Fruit fly (Drosophila melanogaster) whole organism, embryonic: ENCODE data around the gene Cubn.

Experiments
- CG10209 ChIP-seq: fragments of 200-800 bp; sonication (Bioruptor generic); optimal IDR thresholded peaks from 3 replicates; lab custom pipeline; 2017; ENCODE audit warnings: missing biosample characterization, mild to moderate bottlenecking, missing genetic modification characterization, missing genetic modification reagents
- CG10267 ChIP-seq: fragments of 200-800 bp; sonication (Bioruptor generic); optimal IDR thresholded peaks from 2 replicates; lab custom pipeline; 2018; ENCODE audit warnings: missing biosample characterization, mild to moderate bottlenecking, missing genetic modification characterization, moderate library complexity
- CG10979 ChIP-seq: fragments of 200-800 bp; sonication (Bioruptor generic); optimal IDR thresholded peaks from 2 replicates; lab custom pipeline; 2018; ENCODE audit warnings: missing biosample characterization, mild to moderate bottlenecking, missing genetic modification characterization, moderate library complexity
- CG11456 ChIP-seq: fragments of 200-800 bp; sonication (Bioruptor generic); IDR thresholded peaks from 3 replicates; pipeline ENCODE4 v1.3.6; 2022; ENCODE audit warnings: missing biosample characterization, missing genetic modification characterization
- CG11695 ChIP-seq: fragments of 200-800 bp; sonication (Bioruptor generic); IDR thresholded peaks from 3 replicates; pipeline ENCODE4 v1.3.6; 2022; ENCODE audit warnings: missing biosample characterization, missing genetic modification characterization
- CG11696 ChIP-seq: fragments of 200-800 bp; sonication (Bioruptor generic); IDR thresholded peaks from 2 replicates; pipeline ENCODE4 v1.3.6; 2022; ENCODE audit warnings: missing biosample characterization, missing genetic modification characterization
- CG12071 ChIP-seq: fragments of 200-800 bp; sonication (Bioruptor generic); optimal IDR thresholded peaks from 3 replicates; lab custom pipeline; 2018; ENCODE audit warnings: missing biosample characterization, mild to moderate bottlenecking, missing genetic modification characterization
- CG12659 ChIP-seq: fragments of 200-800 bp; sonication (Bioruptor generic); optimal IDR thresholded peaks from 3 replicates; lab custom pipeline; 2017; ENCODE audit warnings: mild to moderate bottlenecking, missing biosample characterization, missing genetic modification reagents, missing genetic modification characterization
- CG13894 ChIP-seq: fragments of 200-800 bp; sonication (Bioruptor generic); optimal IDR thresholded peaks from 3 replicates; lab custom pipeline; 2018; ENCODE audit warnings: missing biosample characterization, mild to moderate bottlenecking, missing genetic modification characterization, moderate library complexity
- CG14441 ChIP-seq: fragments of 200-800 bp; sonication (Bioruptor generic); IDR thresholded peaks from 2 replicates; pipeline ENCODE4 v1.3.6; 2022; ENCODE audit warnings: missing biosample characterization, missing genetic modification characterization
- CG16815 ChIP-seq: fragments of 200-800 bp; sonication (Bioruptor generic); optimal IDR thresholded peaks from 3 replicates; lab custom pipeline; 2017; ENCODE audit warnings: missing biosample characterization, mild to moderate bottlenecking, missing genetic modification characterization
- CG17385 ChIP-seq: fragments of 200-800 bp; sonication (Bioruptor generic); optimal IDR thresholded peaks from 3 replicates; lab custom pipeline; 2018; ENCODE audit warnings: missing biosample characterization, mild to moderate bottlenecking, missing genetic modification characterization
- CG18262 ChIP-seq: fragments of 200-800 bp; optimal IDR thresholded peaks from 3 replicates; lab custom pipeline; 2019; ENCODE audit warnings: missing biosample characterization, mild to moderate bottlenecking, missing genetic modification characterization, moderate library complexity
- CG18619 ChIP-seq: fragments of 200-800 bp; sonication (Bioruptor generic); optimal IDR thresholded peaks from 3 replicates; lab custom pipeline; 2017; ENCODE audit warnings: missing biosample characterization, mild to moderate bottlenecking, missing genetic modification characterization
- CG2116 ChIP-seq: fragments of 200-800 bp; sonication (Bioruptor generic); optimal IDR thresholded peaks from 3 replicates; lab custom pipeline; 2018; ENCODE audit warnings: missing biosample characterization, mild to moderate bottlenecking, missing genetic modification characterization
- CG2678 ChIP-seq: fragments of 200-800 bp; sonication (Bioruptor generic); optimal IDR thresholded peaks from 3 replicates; lab custom pipeline; 2019; ENCODE audit warnings: missing biosample characterization, mild to moderate bottlenecking, missing genetic modification characterization, moderate library complexity
- CG33557 ChIP-seq: fragments of 200-800 bp; sonication (Bioruptor generic); optimal IDR thresholded peaks from 2 replicates; lab custom pipeline; 2019; ENCODE audit warnings: missing biosample characterization, mild to moderate bottlenecking, missing genetic modification characterization, moderate library complexity
- CG4404 ChIP-seq: fragments of 200-800 bp; sonication (Bioruptor generic); IDR thresholded peaks from 2 replicates; pipeline ENCODE4 v1.3.6; 2022; ENCODE audit warnings: missing biosample characterization, missing genetic modification characterization
- CG4424 ChIP-seq: fragments of 200-800 bp; sonication (Bioruptor generic); optimal IDR thresholded peaks from 3 replicates; lab custom pipeline; 2016; ENCODE audit warnings: missing biosample characterization, missing genetic modification characterization
- CG5953 ChIP-seq: fragments of 200-800 bp; sonication (Bioruptor generic); IDR thresholded peaks from 2 replicates; pipeline ENCODE4 v1.3.6; 2022; ENCODE audit warnings: missing biosample characterization, missing genetic modification characterization
- CG7357 ChIP-seq: fragments of 200-800 bp; sonication (Bioruptor generic); IDR thresholded peaks from 3 replicates; pipeline ENCODE4 v1.3.6; 2022; ENCODE audit warnings: missing biosample characterization, missing genetic modification characterization
- CG9727 ChIP-seq: fragments of 200-800 bp; sonication (Bioruptor generic); optimal IDR thresholded peaks from 3 replicates; lab custom pipeline; 2017; ENCODE audit warnings: missing biosample characterization, mild to moderate bottlenecking, missing genetic modification characterization
- CHES-1-like ChIP-seq: fragments of 200-800 bp; sonication (Bioruptor generic); optimal IDR thresholded peaks from 2 replicates; lab custom pipeline; 2016; ENCODE audit warnings: missing biosample characterization, missing genetic modification characterization
- D ChIP-seq, 2 experiments: fragments of 200-800 bp in 1 of 2; fragments of >200 bp in 1 of 2; sonication (Bioruptor generic) in 1 of 2; optimal IDR thresholded peaks; 2 replicates in 1 of 2; 3 replicates in 1 of 2; lab custom pipeline; 2017; ENCODE audit warnings: mild to moderate bottlenecking in 1 of 2, missing biosample characterization in 1 of 2, missing genetic modification characterization in 1 of 2, missing genetic modification reagents in 1 of 2
- HLH54F ChIP-seq: fragments of 200-800 bp; sonication (Bioruptor generic); optimal IDR thresholded peaks from 3 replicates; lab custom pipeline; 2016; ENCODE audit warnings: missing biosample characterization, missing genetic modification characterization
- HmgD ChIP-seq: fragments of 200-800 bp; sonication (Bioruptor generic); optimal IDR thresholded peaks from 3 replicates; lab custom pipeline; 2016; ENCODE audit warnings: missing biosample characterization, missing genetic modification characterization
- NC2α ChIP-seq: fragments of 200-800 bp; sonication (Bioruptor generic); optimal IDR thresholded peaks from 2 replicates; lab custom pipeline; 2016; ENCODE audit warnings: missing biosample characterization, missing genetic modification characterization
- Nf-YB ChIP-seq: fragments of 200-800 bp; sonication (Bioruptor generic); optimal IDR thresholded peaks from 3 replicates; lab custom pipeline; 2019; ENCODE audit warnings: missing biosample characterization, mild to moderate bottlenecking, missing genetic modification characterization, moderate library complexity
- Side ChIP-seq: fragments of 200-800 bp; sonication (Bioruptor generic); optimal IDR thresholded peaks from 2 replicates; lab custom pipeline; 2016; ENCODE audit warnings: missing biosample characterization, missing genetic modification characterization
- Sin3A ChIP-seq: fragments of >200 bp; optimal IDR thresholded peaks from 2 replicates; lab custom pipeline; 2018
- ap ChIP-seq: fragments of 200-800 bp; sonication (Bioruptor generic); IDR thresholded peaks from 2 replicates; pipeline ENCODE4 v1.3.6; 2022; ENCODE audit warnings: missing biosample characterization, missing genetic modification characterization
- ase ChIP-seq: fragments of 200-800 bp; sonication (Bioruptor generic); IDR thresholded peaks from 3 replicates; pipeline ENCODE4 v1.3.6; 2022; ENCODE audit warnings: missing biosample characterization, missing genetic modification characterization
- br ChIP-seq: fragments of >200 bp; optimal IDR thresholded peaks from 2 replicates; lab custom pipeline; 2017
- croc ChIP-seq: fragments of 200-800 bp; sonication (Bioruptor generic); conservative IDR thresholded peaks from 3 replicates; pipeline ENCODE4 v1.3.6; 2022; ENCODE audit warnings: missing biosample characterization, missing genetic modification characterization
- gce ChIP-seq: fragments of 200-800 bp; sonication (Bioruptor generic); IDR thresholded peaks from 3 replicates; pipeline ENCODE4 v1.3.6; 2022; ENCODE audit warnings: missing biosample characterization, missing genetic modification characterization
- gcm ChIP-seq: fragments of 200-800 bp; sonication (Bioruptor generic); optimal IDR thresholded peaks from 2 replicates; lab custom pipeline; 2019; ENCODE audit warnings: missing biosample characterization, mild to moderate bottlenecking, missing genetic modification characterization, moderate library complexity
- gsb ChIP-seq: fragments of 200-800 bp; sonication (Bioruptor generic); IDR thresholded peaks from 2 replicates; pipeline ENCODE4 v1.3.6; 2022; ENCODE audit warnings: missing biosample characterization, missing genetic modification characterization
- ind ChIP-seq: fragments of 200-800 bp; sonication (Bioruptor generic); optimal IDR thresholded peaks from 3 replicates; lab custom pipeline; 2016; ENCODE audit warnings: missing biosample characterization, missing genetic modification characterization
- maf-S ChIP-seq: fragments of 200-800 bp; sonication (Bioruptor generic); optimal IDR thresholded peaks from 2 replicates; lab custom pipeline; 2016; ENCODE audit warnings: missing biosample characterization, missing genetic modification characterization
- mld ChIP-seq: fragments of 200-800 bp; sonication (Bioruptor generic); IDR thresholded peaks from 3 replicates; pipeline ENCODE4 v1.3.6; 2022; ENCODE audit warnings: missing biosample characterization, missing genetic modification characterization; ENCODE audit not compliant: partially characterized antibody
- ranshi ChIP-seq: fragments of 200-800 bp; sonication (Bioruptor generic); IDR thresholded peaks from 2 replicates; pipeline ENCODE4 v1.3.6; 2022; ENCODE audit warnings: missing biosample characterization, missing genetic modification characterization
- scrt ChIP-seq: fragments of 200-800 bp; sonication (Bioruptor generic); optimal IDR thresholded peaks from 2 replicates; lab custom pipeline; 2018; ENCODE audit warnings: missing biosample characterization, mild to moderate bottlenecking, missing genetic modification characterization, moderate library complexity
- sens-2 ChIP-seq: fragments of 200-800 bp; sonication (Bioruptor generic); IDR thresholded peaks from 2 replicates; pipeline ENCODE4 v1.3.6; 2022; ENCODE audit warnings: missing biosample characterization, missing genetic modification characterization
- slp2 ChIP-seq: fragments of 200-800 bp; sonication (Bioruptor generic); optimal IDR thresholded peaks from 2 replicates; lab custom pipeline; 2016; ENCODE audit warnings: missing biosample characterization, missing genetic modification characterization
- sr ChIP-seq: fragments of 200-800 bp; sonication (Bioruptor generic); IDR thresholded peaks from 3 replicates; pipeline ENCODE4 v1.3.6; 2022; ENCODE audit warnings: missing biosample characterization, missing genetic modification characterization
- tll ChIP-seq, 2 experiments: fragments of 200-800 bp in 1 of 2; fragments of >200 bp in 1 of 2; sonication (Bioruptor generic) in 1 of 2; optimal IDR thresholded peaks; 2 replicates each; lab custom pipeline; 2017 to 2019; ENCODE audit warnings: missing biosample characterization in 2 of 2, missing genetic modification characterization in 2 of 2, mild to moderate bottlenecking in 1 of 2, moderate library complexity in 1 of 2
- toy ChIP-seq: fragments of 200-800 bp; sonication (Bioruptor generic); IDR thresholded peaks from 2 replicates; pipeline ENCODE4 v1.3.6; 2022; ENCODE audit warnings: missing biosample characterization, missing genetic modification characterization
- vnd ChIP-seq: fragments of 200-800 bp; sonication (Bioruptor generic); IDR thresholded peaks from 3 replicates; pipeline ENCODE4 v1.3.6; 2022; ENCODE audit warnings: missing biosample characterization, missing genetic modification characterization; ENCODE audit not compliant: partially characterized antibody
- wdn ChIP-seq: fragments of 200-800 bp; sonication (Bioruptor generic); IDR thresholded peaks from 2 replicates; pipeline ENCODE4 v1.3.6; 2022; ENCODE audit warnings: missing biosample characterization, missing genetic modification characterization
- zen2 ChIP-seq: fragments of 200-800 bp; sonication (Bioruptor generic); IDR thresholded peaks from 3 replicates; pipeline ENCODE4 v1.3.6; 2022; ENCODE audit warnings: missing biosample characterization, missing genetic modification characterization; ENCODE audit not compliant: partially characterized antibody

Gene Cubn

DNA sequence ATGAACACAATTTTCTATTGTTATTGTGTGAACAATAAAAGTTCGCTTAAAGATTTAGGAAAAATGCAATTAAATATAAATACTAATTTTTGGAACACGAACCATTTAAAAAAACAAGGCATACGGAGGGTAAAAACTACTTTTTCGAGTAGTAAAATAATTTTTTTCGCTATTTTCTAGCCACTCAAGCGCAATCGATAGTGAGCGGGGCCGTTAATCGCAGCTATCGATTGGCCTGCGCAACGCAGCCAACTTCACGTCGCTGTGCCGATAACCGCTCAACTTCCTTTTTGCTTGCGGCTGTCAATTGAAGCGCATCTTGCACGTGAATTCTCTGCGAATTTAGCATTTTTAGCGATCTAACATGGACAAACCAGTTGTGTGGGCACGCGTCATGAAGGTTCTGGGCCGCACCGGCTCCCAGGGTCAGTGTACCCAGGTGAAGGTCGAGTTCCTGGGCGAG lies 16.7 kb downstream of the Cubn start, which contains the start of gene RpS28b (continued):
- TF ChIP-seq CG10979 (tag; lab: Kevin White, UChicago) (peak; percentile 51), CG11695 (peak; percentile 64; the same call in 1 of the 3 replicates), CG2678 (tag; lab: Kevin White, UChicago) (peak; percentile 62), gsb (GFP tag; lab: Robert Waterston, UW) (peak; percentile 84), CG11696 (GFP tag; lab: Robert Waterston, UW) (peak; percentile 77), CG12071 (GFP tag; lab: Kevin White, UChicago) (peak; percentile 95), CG10209 (GFP tag; lab: Kevin White, UChicago) (peak; percentile 92), CG4404 (GFP tag; lab: Robert Waterston, UW) (peak; percentile 71), sens-2 (GFP tag; lab: Robert Waterston, UW) (peak; percentile 92), CG9727 (GFP tag; lab: Kevin White, UChicago) (peak; percentile 91), ind (peak; percentile 66), slp2 (GFP tag; lab: Kevin White, UChicago) (peak; percentile 89), CG18619 (GFP tag; lab: Kevin White, UChicago) (peak; percentile 94), mld (peak; percentile 66; the same call in 2 of the 3 replicates), CG4424 (peak; percentile 83), toy (GFP tag; lab: Robert Waterston, UW) (peak; percentile 84; the same call in 1 of the 2 replicates), croc (GFP tag; lab: Robert Waterston, UW) (peak; percentile 76), ase (GFP tag; lab: Robert Waterston, UW) (peak; percentile 93), D (optimal IDR thresholded peaks at IDR 0.05; lab: Kevin White, UChicago) (no peak), D (GFP tag; optimal IDR thresholded peaks at IDR 0.05; lab: Kevin White, UChicago) (peak; percentile 81), wdn (GFP tag; lab: Robert Waterston, UW) (peak; percentile 75), CG5953 (GFP tag; lab: Robert Waterston, UW) (peak; percentile 95), sr (peak; percentile 95), CG33557 (GFP tag; lab: Kevin White, UChicago) (peak; percentile 80), HmgD (GFP tag; lab: Kevin White, UChicago) (peak; percentile 66), CG7357 (GFP tag; lab: Robert Waterston, UW) (peak; percentile 53; the same call in 2 of the 3 replicates), HLH54F (peak; percentile 81), CG16815 (GFP tag; lab: Kevin White, UChicago) (peak; percentile 76), gce (peak; percentile 92), zen2 (GFP tag; lab: Robert Waterston, UW) (peak; percentile 44; the same call in 2 of the 3 replicates), maf-S (GFP tag; lab: Kevin White, UChicago) (peak; percentile 85), Sin3A (peak; percentile 35), CG12659 (GFP tag; lab: Kevin White, UChicago) (peak; percentile 93), Nf-YB (peak; percentile 52), CG11456 (GFP tag; lab: Robert Waterston, UW) (peak; percentile 99), NC2α (GFP tag; lab: Kevin White, UChicago) (peak; percentile 83), CG14441 (GFP tag; lab: Robert Waterston, UW) (peak; percentile 87), ap (GFP tag; lab: Robert Waterston, UW) (peak; percentile 80), br (lab: Kevin White, UChicago) (no peak), Side (GFP tag; lab: Kevin White, UChicago) (peak; percentile 92), tll (GFP tag; optimal IDR thresholded peaks at IDR 0.05; lab: Kevin White, UChicago) (no peak), CG10267 (tag; lab: Kevin White, UChicago) (peak; percentile 13), ranshi (GFP tag; lab: Robert Waterston, UW) (peak; percentile 90), scrt (GFP tag; lab: Kevin White, UChicago) (peak; percentile 86), CG13894 (tag; lab: Kevin White, UChicago) (peak; percentile 78), CHES-1-like (GFP tag; lab: Kevin White, UChicago) (peak; percentile 88), CG17385 (GFP tag; lab: Kevin White, UChicago) (peak; percentile 89), vnd (peak; percentile 72), CG18262 (tag; lab: Kevin White, UChicago) (peak; percentile 37), gcm (GFP tag; lab: Kevin White, UChicago) (peak; percentile 76), CG2116 (GFP tag; lab: Kevin White, UChicago) (peak; percentile 77)
